Worm (Caenorhabditis elegans): ENCODE data around the gene maoc-1.

DNA sequence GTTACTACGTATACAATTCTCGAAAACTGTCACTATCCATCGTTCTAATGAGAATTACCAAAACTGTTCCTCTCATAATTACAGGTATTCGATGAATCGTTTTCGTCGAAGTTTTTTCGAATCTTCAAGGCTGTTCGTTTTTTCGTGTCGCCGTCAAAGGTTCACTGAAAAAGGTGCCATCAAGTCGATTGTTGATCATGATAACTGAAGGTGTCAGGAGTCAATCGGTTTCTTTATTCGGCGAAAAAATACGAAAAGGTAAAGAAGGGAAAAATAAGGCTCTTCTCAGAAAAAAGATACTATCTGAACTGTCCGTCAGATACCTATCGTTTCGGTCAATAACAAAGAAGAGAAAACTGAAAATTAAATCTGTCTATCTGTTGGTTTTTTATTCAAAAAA is 42.7 kb downstream of the maoc-1 start:
- TF ChIP-seq pha-4 (tag; optimal IDR thresholded peaks at IDR 0.05) (no peak), elt-1 (tag; optimal IDR thresholded peaks at IDR 0.05; ENCODE audit: borderline replicate concordance, insufficient read depth) (no peak), nhr-12 (tag; optimal IDR thresholded peaks at IDR 0.05) (no peak), snpc-4 (tag; optimal IDR thresholded peaks at IDR 0.05) (no peak)

All from whole organism, mixed stage, embryonic.